Worm (Caenorhabditis elegans): ENCODE measurements around the gene akt-1.

DNA sequence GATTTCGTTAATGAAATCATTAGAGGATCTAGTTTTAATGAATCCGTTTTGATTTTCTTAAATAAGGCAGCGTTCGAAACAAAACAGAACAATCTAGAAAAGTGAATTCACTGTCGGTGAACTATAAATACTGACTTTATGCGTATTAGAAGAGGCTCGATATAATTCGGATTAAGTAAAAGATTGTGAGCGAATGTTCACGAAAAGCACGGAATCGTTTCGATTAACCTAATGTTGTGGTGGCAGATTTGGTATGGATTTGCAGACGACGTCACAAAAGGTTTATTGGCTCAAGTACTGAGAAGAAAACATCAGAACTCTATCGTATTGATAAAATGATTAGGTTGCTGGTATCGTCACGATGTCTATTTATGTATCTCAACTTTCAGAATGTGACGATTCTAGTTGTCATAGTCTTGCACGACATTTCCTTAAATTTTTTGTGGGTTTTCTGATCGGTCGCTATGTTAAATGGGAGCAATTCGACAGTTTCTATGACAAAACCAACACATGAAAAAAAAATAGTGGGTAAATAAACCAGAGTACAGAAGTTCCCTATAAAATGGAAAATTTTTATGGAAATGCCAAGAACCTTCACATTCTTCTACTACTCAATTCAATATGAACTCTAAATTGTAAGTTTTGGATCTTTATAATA, 19.4 kb upstream of the akt-1 start, which contains the start of the genes pyt-1 and fipr-7:
- TF ChIP-seq unc-62 (GFP tag; optimal IDR thresholded peaks at IDR 0.05) = no peak
- no peak for TF ChIP-seq skn-1 (tag; optimal IDR thresholded peaks at IDR 0.05)
- TF ChIP-seq snpc-4 (tag; optimal IDR thresholded peaks at IDR 0.05) = no peak
- TF ChIP-seq alr-1 (tag; optimal IDR thresholded peaks at IDR 0.05) = no peak

Data from whole organism, L2 larva.